Fruit fly (Drosophila melanogaster) whole organism, embryonic: ENCODE measurements around the gene CG8176.

Source experiments
- Antp ChIP-seq: fragments of 200-800 bp; sonication (Bioruptor generic); optimal IDR thresholded peaks from 3 replicates; lab custom pipeline; 2016; ENCODE audit warnings: missing biosample characterization, missing genetic modification characterization
- Atf6 ChIP-seq: fragments of 200-800 bp; sonication (Bioruptor generic); IDR thresholded peaks from 2 replicates; pipeline ENCODE4 v1.3.6; 2022; ENCODE audit warnings: missing biosample characterization, missing genetic modification characterization
- Bgb ChIP-seq: fragments of 200-800 bp; sonication (Bioruptor generic); IDR thresholded peaks from 2 replicates; pipeline ENCODE4 v1.3.6; 2022; ENCODE audit warnings: missing biosample characterization, missing genetic modification characterization; ENCODE audit not compliant: partially characterized antibody
- CG10979 ChIP-seq: fragments of 200-800 bp; sonication (Bioruptor generic); optimal IDR thresholded peaks from 2 replicates; lab custom pipeline; 2018; ENCODE audit warnings: missing biosample characterization, mild to moderate bottlenecking, missing genetic modification characterization, moderate library complexity
- CG11093 ChIP-seq: fragments of 200-800 bp; sonication (Bioruptor generic); IDR thresholded peaks from 3 replicates; pipeline ENCODE4 v1.3.6; 2022; ENCODE audit warnings: missing biosample characterization, missing genetic modification characterization
- CG11696 ChIP-seq: fragments of 200-800 bp; sonication (Bioruptor generic); IDR thresholded peaks from 2 replicates; pipeline ENCODE4 v1.3.6; 2022; ENCODE audit warnings: missing biosample characterization, missing genetic modification characterization
- CG12155 ChIP-seq: fragments of 200-800 bp; sonication (Bioruptor generic); optimal IDR thresholded peaks from 3 replicates; lab custom pipeline; 2016; ENCODE audit warnings: missing biosample characterization, missing genetic modification characterization
- CG14014 ChIP-seq: fragments of 200-800 bp; sonication (Bioruptor generic); IDR thresholded peaks from 2 replicates; pipeline ENCODE4 v1.3.6; 2022; ENCODE audit warnings: missing biosample characterization, missing genetic modification characterization
- CG18476 ChIP-seq: fragments of 200-800 bp; sonication (Bioruptor generic); optimal IDR thresholded peaks from 2 replicates; lab custom pipeline; 2016; ENCODE audit warnings: missing biosample characterization, mild to moderate bottlenecking, missing genetic modification characterization
- CG2116 ChIP-seq: fragments of 200-800 bp; sonication (Bioruptor generic); optimal IDR thresholded peaks from 3 replicates; lab custom pipeline; 2018; ENCODE audit warnings: missing biosample characterization, mild to moderate bottlenecking, missing genetic modification characterization
- CG30431 ChIP-seq: fragments of 200-800 bp; sonication (Bioruptor generic); optimal IDR thresholded peaks from 2 replicates; lab custom pipeline; 2017; ENCODE audit warnings: missing biosample characterization, missing genetic modification characterization
- CG3163 ChIP-seq: fragments of 200-800 bp; sonication (Bioruptor generic); optimal IDR thresholded peaks from 3 replicates; lab custom pipeline; 2016; ENCODE audit warnings: missing biosample characterization, missing genetic modification characterization
- CG34224 ChIP-seq: fragments of 200-800 bp; sonication (Bioruptor generic); IDR thresholded peaks from 3 replicates; pipeline ENCODE4 v1.3.6; 2022; ENCODE audit warnings: missing biosample characterization, missing genetic modification characterization; ENCODE audit not compliant: partially characterized antibody
- CG3847 ChIP-seq: fragments of 200-800 bp; sonication (Bioruptor generic); IDR thresholded peaks from 2 replicates; pipeline ENCODE4 v1.3.6; 2022; ENCODE audit warnings: missing biosample characterization, missing genetic modification characterization
- CG42726 ChIP-seq: fragments of 200-800 bp; sonication (Bioruptor generic); IDR thresholded peaks from 2 replicates; pipeline ENCODE4 v1.3.6; 2022; ENCODE audit warnings: missing biosample characterization, missing genetic modification characterization; ENCODE audit not compliant: partially characterized antibody
- CG6689 ChIP-seq: fragments of 200-800 bp; sonication (Bioruptor generic); IDR thresholded peaks from 2 replicates; pipeline ENCODE4 v1.3.6; 2022; ENCODE audit warnings: missing biosample characterization, missing genetic modification characterization
- CG7839 ChIP-seq: fragments of 200-800 bp; sonication (Bioruptor generic); optimal IDR thresholded peaks from 3 replicates; lab custom pipeline; 2018; ENCODE audit warnings: missing biosample characterization, mild to moderate bottlenecking, missing genetic modification characterization, moderate library complexity
- CG8388 ChIP-seq: fragments of 200-800 bp; sonication (Bioruptor generic); optimal IDR thresholded peaks from 2 replicates; lab custom pipeline; 2019; ENCODE audit warnings: missing biosample characterization, mild to moderate bottlenecking, missing genetic modification characterization, moderate library complexity
- CG8944 ChIP-seq: fragments of 200-800 bp; sonication (Bioruptor generic); optimal IDR thresholded peaks from 3 replicates; lab custom pipeline; 2016; ENCODE audit warnings: missing biosample characterization, missing genetic modification characterization
- D19B ChIP-seq: fragments of 200-800 bp; sonication (Bioruptor generic); optimal IDR thresholded peaks from 2 replicates; lab custom pipeline; 2017; ENCODE audit warnings: missing biosample characterization, mild to moderate bottlenecking, missing genetic modification characterization
- Dp ChIP-seq: fragments of 200-800 bp; sonication (Bioruptor generic); optimal IDR thresholded peaks from 2 replicates; lab custom pipeline; 2018; ENCODE audit warnings: missing biosample characterization, mild to moderate bottlenecking, missing genetic modification characterization, moderate library complexity
- Dref ChIP-seq: fragments of 200-800 bp; sonication (Bioruptor generic); IDR thresholded peaks from 2 replicates; pipeline ENCODE4 v1.3.6; 2022; ENCODE audit warnings: missing biosample characterization, missing genetic modification characterization
- E2f2 ChIP-seq: fragments of 200-800 bp; sonication (Bioruptor generic); IDR thresholded peaks from 2 replicates; pipeline ENCODE4 v1.3.6; 2022; ENCODE audit warnings: missing biosample characterization, missing genetic modification characterization
- Eip74EF ChIP-seq, 2 experiments: fragments of 200-800 bp in 1 of 2; fragments of >200 bp in 1 of 2; sonication (Bioruptor generic) in 1 of 2; optimal IDR thresholded peaks; 2 replicates each; lab custom pipeline; 2017 to 2019; ENCODE audit warnings: missing biosample characterization in 2 of 2, missing genetic modification characterization in 2 of 2, mild to moderate bottlenecking in 1 of 2, moderate library complexity in 1 of 2
- Hand ChIP-seq: fragments of 200-800 bp; sonication (Bioruptor generic); optimal IDR thresholded peaks from 2 replicates; lab custom pipeline; 2017; ENCODE audit warnings: mild to moderate bottlenecking, missing biosample characterization, missing genetic modification reagents, missing genetic modification characterization
- Hsf ChIP-seq: fragments of 200-800 bp; sonication (Bioruptor generic); optimal IDR thresholded peaks from 3 replicates; lab custom pipeline; 2016; ENCODE audit warnings: missing biosample characterization, missing genetic modification characterization
- Lpt ChIP-seq: fragments of >200 bp; optimal IDR thresholded peaks from 2 replicates; lab custom pipeline; 2018; ENCODE audit warnings: missing biosample characterization, missing genetic modification characterization
- Max ChIP-seq: fragments of 200-800 bp; sonication (Bioruptor generic); optimal IDR thresholded peaks from 2 replicates; lab custom pipeline; 2016; ENCODE audit warnings: missing biosample characterization, mild to moderate bottlenecking, missing genetic modification characterization
- NC2α ChIP-seq: fragments of 200-800 bp; sonication (Bioruptor generic); optimal IDR thresholded peaks from 2 replicates; lab custom pipeline; 2016; ENCODE audit warnings: missing biosample characterization, missing genetic modification characterization
- NK7.1 ChIP-seq: fragments of 200-800 bp; sonication (Bioruptor generic); optimal IDR thresholded peaks from 3 replicates; lab custom pipeline; 2016; ENCODE audit warnings: missing biosample characterization, missing genetic modification characterization
- Neu2 ChIP-seq: fragments of 200-800 bp; sonication (Bioruptor generic); optimal IDR thresholded peaks from 3 replicates; lab custom pipeline; 2016; ENCODE audit warnings: missing biosample characterization, missing genetic modification characterization, borderline replicate concordance
- Sin3A ChIP-seq: fragments of >200 bp; optimal IDR thresholded peaks from 2 replicates; lab custom pipeline; 2018
- Ssrp ChIP-seq: fragments of 200-800 bp; sonication (Bioruptor generic); optimal IDR thresholded peaks from 2 replicates; lab custom pipeline; 2018; ENCODE audit warnings: missing biosample characterization, mild to moderate bottlenecking, missing genetic modification characterization, moderate library complexity
- ara ChIP-seq: fragments of 200-800 bp; sonication (Bioruptor generic); IDR thresholded peaks from 2 replicates; pipeline ENCODE4 v1.3.6; 2022; ENCODE audit warnings: missing biosample characterization, missing genetic modification characterization
- bsh ChIP-seq, 2 experiments: fragments of 200-800 bp; sonication (Bioruptor generic); optimal IDR thresholded peaks; 2 replicates each; lab custom pipeline; 2017 to 2018; ENCODE audit warnings: mild to moderate bottlenecking in 2 of 2, missing biosample characterization in 2 of 2, missing genetic modification characterization in 2 of 2, moderate library complexity in 1 of 2
- cg ChIP-seq: fragments of 200-800 bp; sonication (Bioruptor generic); optimal IDR thresholded peaks from 3 replicates; lab custom pipeline; 2019; ENCODE audit warnings: missing biosample characterization, mild to moderate bottlenecking, missing genetic modification characterization, moderate library complexity
- ci ChIP-seq: fragments of 200-800 bp; sonication (Bioruptor generic); IDR thresholded peaks from 3 replicates; pipeline ENCODE4 v1.3.6; 2022; ENCODE audit warnings: missing biosample characterization, missing genetic modification characterization
- corto ChIP-seq: fragments of 200-800 bp; sonication (Bioruptor generic); optimal IDR thresholded peaks from 2 replicates; lab custom pipeline; 2016; ENCODE audit warnings: missing biosample characterization, mild to moderate bottlenecking, missing genetic modification characterization, moderate library complexity
- dan ChIP-seq: fragments of 200-800 bp; sonication (Bioruptor generic); IDR thresholded peaks from 2 replicates; pipeline ENCODE4 v1.3.6; 2022; ENCODE audit warnings: missing biosample characterization, missing genetic modification characterization
- disco-r ChIP-seq: fragments of 200-800 bp; sonication (Bioruptor generic); optimal IDR thresholded peaks from 2 replicates; lab custom pipeline; 2016; ENCODE audit warnings: missing biosample characterization, missing genetic modification characterization
- emc ChIP-seq: fragments of 200-800 bp; sonication (Bioruptor generic); optimal IDR thresholded peaks from 2 replicates; lab custom pipeline; 2016; ENCODE audit warnings: missing biosample characterization, missing genetic modification characterization
- ems ChIP-seq: fragments of 200-800 bp; sonication (Bioruptor generic); optimal IDR thresholded peaks from 3 replicates; lab custom pipeline; 2016; ENCODE audit warnings: missing biosample characterization, missing genetic modification characterization
- ftz-f1 ChIP-seq: fragments of 200-800 bp; sonication (Bioruptor generic); optimal IDR thresholded peaks from 2 replicates; lab custom pipeline; 2016; ENCODE audit warnings: missing biosample characterization, missing genetic modification characterization
- gce ChIP-seq: fragments of 200-800 bp; sonication (Bioruptor generic); IDR thresholded peaks from 3 replicates; pipeline ENCODE4 v1.3.6; 2022; ENCODE audit warnings: missing biosample characterization, missing genetic modification characterization
- gcm ChIP-seq: fragments of 200-800 bp; sonication (Bioruptor generic); optimal IDR thresholded peaks from 2 replicates; lab custom pipeline; 2019; ENCODE audit warnings: missing biosample characterization, mild to moderate bottlenecking, missing genetic modification characterization, moderate library complexity
- jumu ChIP-seq: fragments of 200-800 bp; sonication (Bioruptor generic); optimal IDR thresholded peaks from 3 replicates; lab custom pipeline; 2016; ENCODE audit warnings: missing biosample characterization, missing genetic modification characterization
- org-1 ChIP-seq: fragments of 200-800 bp; sonication (Bioruptor generic); optimal IDR thresholded peaks from 2 replicates; lab custom pipeline; 2017; ENCODE audit warnings: missing biosample characterization, missing genetic modification characterization
- p53 ChIP-seq: fragments of 200-800 bp; sonication (Bioruptor generic); optimal IDR thresholded peaks from 2 replicates; lab custom pipeline; 2016; ENCODE audit warnings: missing biosample characterization, missing genetic modification characterization
- unc-4 ChIP-seq: fragments of 200-800 bp; sonication (Bioruptor generic); IDR thresholded peaks from 2 replicates; pipeline ENCODE4 v1.3.6; 2022; ENCODE audit warnings: missing biosample characterization, missing genetic modification characterization; ENCODE audit not compliant: partially characterized antibody
- yki ChIP-seq: fragments of >200 bp; optimal IDR thresholded peaks from 3 replicates; lab custom pipeline; 2018
- zen ChIP-seq: fragments of 200-800 bp; sonication (Bioruptor generic); optimal IDR thresholded peaks from 3 replicates; lab custom pipeline; 2018; ENCODE audit warnings: missing biosample characterization, mild to moderate bottlenecking, missing genetic modification characterization, moderate library complexity

Gene CG8176

DNA sequence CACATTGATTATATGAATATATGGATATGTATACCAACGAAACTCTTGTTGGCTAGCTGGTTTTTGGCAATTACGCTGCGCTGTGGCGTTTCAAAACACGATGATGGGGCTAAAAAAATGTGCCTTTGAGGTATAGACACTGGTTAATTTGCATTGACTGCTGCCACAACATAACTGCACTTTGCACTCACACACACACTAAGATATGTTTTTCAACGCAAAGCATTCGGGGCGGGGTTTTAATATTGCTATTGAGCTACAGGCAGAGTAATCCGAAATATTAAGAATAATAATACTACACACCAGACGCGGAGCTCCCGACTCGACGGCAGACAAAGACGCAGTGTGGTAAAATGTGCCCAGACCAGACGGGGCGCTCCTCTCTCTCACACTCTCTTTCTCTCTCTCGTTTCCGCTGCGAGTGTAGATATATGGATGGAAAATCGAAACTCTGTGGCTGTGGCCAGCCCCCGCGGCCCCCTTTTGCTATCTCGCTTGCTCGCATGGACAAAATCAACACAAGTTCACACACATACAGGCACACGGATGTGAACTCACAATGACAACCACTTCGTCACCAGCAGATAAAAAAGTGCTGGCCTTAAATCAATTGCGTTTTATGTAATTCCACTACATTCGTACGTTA lies 35.3 kb downstream of the CG8176 start (continued):
- TF ChIP-seq CG14014 (GFP tag; lab: Robert Waterston, UW) (no peak), corto (GFP tag; lab: Kevin White, UChicago) (peak; percentile 44), Bgb (GFP tag; lab: Robert Waterston, UW) (no peak), CG8944 (GFP tag; lab: Kevin White, UChicago) (no peak), disco-r (peak; percentile 32), CG10979 (no peak), Sin3A (lab: Kevin White, UChicago) (no peak), dan (GFP tag; lab: Robert Waterston, UW) (no peak), jumu (GFP tag; lab: Kevin White, UChicago) (no peak), Max (GFP tag; lab: Kevin White, UChicago) (no peak), CG18476 (peak; percentile 22), CG3847 (GFP tag; lab: Robert Waterston, UW) (no peak), ara (no peak), CG12155 (no peak), cg (GFP tag; lab: Kevin White, UChicago) (peak; percentile 97), D19B (no peak), org-1 (GFP tag; lab: Kevin White, UChicago) (peak; percentile 25), ems (GFP tag; lab: Kevin White, UChicago) (no peak), Atf6 (GFP tag; lab: Robert Waterston, UW) (no peak), CG2116 (GFP tag; lab: Kevin White, UChicago) (no peak), Dp (no peak), CG34224 (no peak), ci (GFP tag; lab: Robert Waterston, UW) (no peak), gce (GFP tag; lab: Robert Waterston, UW) (no peak), CG7839 (tag; lab: Kevin White, UChicago) (no peak), CG8388 (GFP tag; lab: Kevin White, UChicago) (no peak), CG11093 (GFP tag; lab: Robert Waterston, UW) (no peak), Eip74EF (GFP tag; optimal IDR thresholded peaks at IDR 0.05; lab: Kevin White, UChicago) (peak in 1 of 2 experiments; percentile 83), CG6689 (no peak), NC2α (GFP tag; lab: Kevin White, UChicago) (no peak), Hsf (GFP tag; lab: Kevin White, UChicago) (no peak), yki (lab: Kevin White, UChicago) (peak; percentile 50), Antp (GFP tag; lab: Kevin White, UChicago) (peak; percentile 13), CG11696 (GFP tag; lab: Robert Waterston, UW) (no peak), ftz-f1 (GFP tag; lab: Kevin White, UChicago) (peak; percentile 97), zen (no peak), CG30431 (GFP tag; lab: Kevin White, UChicago) (no peak), emc (GFP tag; lab: Kevin White, UChicago) (no peak), E2f2 (GFP tag; lab: Robert Waterston, UW) (no peak), NK7.1 (GFP tag; lab: Kevin White, UChicago) (no peak), bsh (GFP tag; optimal IDR thresholded peaks at IDR 0.05; lab: Kevin White, UChicago) (peak in 1 of 2 experiments; percentile 9), p53 (GFP tag; lab: Kevin White, UChicago) (no peak), Neu2 (GFP tag; lab: Kevin White, UChicago) (no peak), unc-4 (GFP tag; lab: Robert Waterston, UW) (no peak), gcm (GFP tag; lab: Kevin White, UChicago) (peak; percentile 68), Hand (GFP tag; lab: Kevin White, UChicago) (peak; percentile 56), CG3163 (GFP tag; lab: Kevin White, UChicago) (peak; percentile 54), CG42726 (GFP tag; lab: Robert Waterston, UW) (no peak), Ssrp (tag; lab: Kevin White, UChicago) (no peak), Lpt (GFP tag; lab: Kevin White, UChicago) (no peak), Dref (no peak)
